Worm (Caenorhabditis elegans) whole organism, L4/young adult: ENCODE measurements around the gene T06C12.14.

Experiments used
- W03F9.2 ChIP-seq: fragments of 150-350 bp; optimal IDR thresholded peaks from 2 replicates; lab custom pipeline; 2014; ENCODE audit warnings: missing biosample characterization, missing genetic modification characterization
- dao-5 ChIP-seq: sonication (generic microtip); optimal IDR thresholded peaks from 2 replicates; lab custom pipeline; 2016; ENCODE audit warnings: missing genotype, missing genetic modification characterization, moderate library complexity, missing compliant biosample characterization
- him-1 ChIP-seq: sonication (generic microtip); optimal IDR thresholded peaks from 2 replicates; lab custom pipeline; 2016; ENCODE audit warnings: missing genotype, missing genetic modification reagents, missing genetic modification characterization, missing compliant biosample characterization

DNA sequence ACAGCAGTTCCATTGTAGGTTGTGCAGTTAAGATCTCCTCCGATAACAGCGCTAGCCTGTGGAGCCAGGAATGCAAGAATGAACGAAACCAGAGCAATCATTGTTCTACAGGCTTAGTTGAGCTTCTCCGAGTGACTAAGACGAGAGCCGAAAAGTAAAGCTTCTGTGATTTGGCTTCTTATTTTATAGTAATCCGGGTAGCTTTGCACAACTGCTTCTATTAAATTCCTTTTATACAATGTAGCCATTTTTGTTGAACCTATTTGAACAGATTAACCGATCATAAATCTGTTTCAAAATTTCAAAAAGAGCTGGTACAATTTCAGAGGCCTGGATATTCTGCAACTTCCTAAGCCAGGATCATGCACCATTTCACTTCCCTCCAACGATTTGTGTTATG lies 17.7 kb downstream of the T06C12.14 start, which contains the start of gene F35E8.9:
- TF ChIP-seq W03F9.2 (tag; lab: Kevin White, UChicago): no peak
- TF ChIP-seq him-1: no peak
- no peak for TF ChIP-seq dao-5 (tag; lab: Kevin White, UChicago)
